Fruit fly (Drosophila melanogaster) whole organism, wandering third instar larva: Measurements from ENCODE around the gene BTBD9.
A peak's percentile ranks its signal among the peaks of the same experiment; 100 is the strongest.

Experiments
- Abd-B ChIP-seq: fragments of >200 bp; optimal IDR thresholded peaks from 2 replicates; lab custom pipeline; 2017; ENCODE audit warnings: missing biosample characterization, missing genetic modification characterization
- CG9705 ChIP-seq: fragments of 200-800 bp; sonication (Bioruptor generic); optimal IDR thresholded peaks from 2 replicates; lab custom pipeline; 2018; ENCODE audit warnings: missing biosample characterization, mild to moderate bottlenecking, missing genetic modification characterization
- CrebA ChIP-seq: fragments of 200-800 bp; sonication (Bioruptor generic); optimal IDR thresholded peaks from 2 replicates; lab custom pipeline; 2016; ENCODE audit warnings: missing biosample characterization, mild to moderate bottlenecking, missing genetic modification characterization, borderline replicate concordance
- Dfd ChIP-seq: fragments of >200 bp; optimal IDR thresholded peaks from 2 replicates; lab custom pipeline; 2017; ENCODE audit warnings: missing biosample characterization, missing genetic modification characterization
- Dif ChIP-seq: fragments of 200-275, 200-300 bp; sonication (Bioruptor generic); optimal IDR thresholded peaks from 2 replicates; lab custom pipeline; 2018; ENCODE audit warnings: missing biosample characterization, missing genetic modification characterization; ENCODE audit not compliant: partially characterized antibody
- GATAd ChIP-seq: sonication (Bioruptor generic); optimal IDR thresholded peaks from 2 replicates; lab custom pipeline; 2016; ENCODE audit warnings: missing biosample characterization, missing genetic modification characterization
- HLH106 ChIP-seq: fragments of 200-800 bp; optimal IDR thresholded peaks from 3 replicates; lab custom pipeline; 2019; ENCODE audit warnings: missing biosample characterization, mild to moderate bottlenecking, missing genetic modification characterization, moderate library complexity
- Hnf4 ChIP-seq: fragments of 200-800 bp; sonication (Bioruptor generic); optimal IDR thresholded peaks from 2 replicates; lab custom pipeline; 2016; ENCODE audit warnings: missing biosample characterization, mild to moderate bottlenecking, missing genetic modification characterization
- Hr83 ChIP-seq: fragments of 200-300 bp; sonication (Bioruptor generic); optimal IDR thresholded peaks from 2 replicates; lab custom pipeline; 2016; ENCODE audit warnings: missing biosample characterization, mild to moderate bottlenecking, missing genetic modification characterization, moderate library complexity; ENCODE audit not compliant: poor library complexity, severe bottlenecking
- Mio ChIP-seq: sonication (Bioruptor generic); optimal IDR thresholded peaks from 2 replicates; lab custom pipeline; 2016; ENCODE audit warnings: missing biosample characterization, missing genetic modification characterization
- N ChIP-seq: fragments of >200 bp; optimal IDR thresholded peaks from 2 replicates; lab custom pipeline; 2018; ENCODE audit warnings: missing biosample characterization, missing external identifiers, missing genetic modification characterization
- OdsH ChIP-seq: fragments of 200-800 bp; sonication (Bioruptor generic); optimal IDR thresholded peaks from 2 replicates; lab custom pipeline; 2016; ENCODE audit warnings: missing biosample characterization, mild to moderate bottlenecking, missing genetic modification characterization
- Rel ChIP-seq, 2 experiments: fragments of 200-800 bp; sonication (Bioruptor generic) in 1 of 2; optimal IDR thresholded peaks; 2 replicates in 1 of 2; 3 replicates in 1 of 2; lab custom pipeline; 2016 to 2019; ENCODE audit warnings: mild to moderate bottlenecking in 2 of 2, missing biosample characterization in 2 of 2, missing genetic modification characterization in 2 of 2, moderate library complexity in 1 of 2
- Sp1 ChIP-seq: fragments of 200-800 bp; sonication (Bioruptor generic); optimal IDR thresholded peaks from 3 replicates; lab custom pipeline; 2019; ENCODE audit warnings: missing biosample characterization, mild to moderate bottlenecking, missing genetic modification characterization, moderate library complexity
- br ChIP-seq: fragments of 200-800 bp; sonication (Bioruptor generic); optimal IDR thresholded peaks from 2 replicates; lab custom pipeline; 2016; ENCODE audit warnings: missing biosample characterization, missing genetic modification characterization
- brk ChIP-seq: fragments of 200-800 bp; sonication (Bioruptor generic); optimal IDR thresholded peaks from 2 replicates; lab custom pipeline; 2016; ENCODE audit warnings: missing biosample characterization, mild to moderate bottlenecking, missing genetic modification characterization
- dl ChIP-seq, 2 experiments: fragments of 175-275, 200-275 bp in 1 of 2; fragments of 200-275 bp in 1 of 2; sonication (Bioruptor generic); optimal IDR thresholded peaks; lab custom pipeline; 2018; ENCODE audit warnings: mild to moderate bottlenecking in 2 of 2, missing biosample characterization in 2 of 2, missing genetic modification characterization in 2 of 2, moderate library complexity in 2 of 2; ENCODE audit not compliant: partially characterized antibody in 2 of 2, insufficient read depth in 1 of 2
- dmrt93B ChIP-seq: fragments of 200-800 bp; sonication (Bioruptor generic); optimal IDR thresholded peaks from 2 replicates; lab custom pipeline; 2018; ENCODE audit warnings: missing biosample characterization, mild to moderate bottlenecking, missing genetic modification characterization
- dsf ChIP-seq: sonication (Bioruptor generic); optimal IDR thresholded peaks from 2 replicates; lab custom pipeline; 2016; ENCODE audit warnings: missing biosample characterization, missing genetic modification characterization, borderline replicate concordance
- ey ChIP-seq: fragments of 200-800 bp; sonication (Bioruptor generic); optimal IDR thresholded peaks from 2 replicates; lab custom pipeline; 2016; ENCODE audit warnings: missing biosample characterization, missing genetic modification characterization
- foxo ChIP-seq, 2 experiments: fragments of 200-800 bp; sonication (Bioruptor generic); optimal IDR thresholded peaks; 2 replicates in 1 of 2; 3 replicates in 1 of 2; lab custom pipeline; 2016 to 2017; ENCODE audit warnings: missing biosample characterization in 2 of 2, missing genetic modification characterization in 2 of 2
- fru ChIP-seq: fragments of 200-800 bp; sonication (Bioruptor generic); optimal IDR thresholded peaks from 3 replicates; lab custom pipeline; 2016; ENCODE audit warnings: missing biosample characterization, mild to moderate bottlenecking, missing genetic modification characterization
- h ChIP-seq: fragments of 200-800 bp; sonication (Bioruptor generic); optimal IDR thresholded peaks from 3 replicates; lab custom pipeline; 2016; ENCODE audit warnings: missing biosample characterization, mild to moderate bottlenecking, missing genetic modification characterization
- jim ChIP-seq: fragments of 175-275, 200-325 bp; sonication (Bioruptor generic); optimal IDR thresholded peaks from 2 replicates; lab custom pipeline; 2016; ENCODE audit warnings: missing biosample characterization, mild to moderate bottlenecking, missing genetic modification characterization
- lola ChIP-seq: fragments of >200 bp; optimal IDR thresholded peaks from 2 replicates; lab custom pipeline; 2017; ENCODE audit warnings: missing biosample characterization, missing genetic modification characterization
- pan ChIP-seq: fragments of >200 bp; optimal IDR thresholded peaks from 2 replicates; lab custom pipeline; 2017
- psq ChIP-seq: fragments of 200-800 bp; sonication (Bioruptor generic); optimal IDR thresholded peaks from 3 replicates; lab custom pipeline; 2017; ENCODE audit warnings: missing biosample characterization, mild to moderate bottlenecking, missing genetic modification characterization, moderate library complexity
- rgr ChIP-seq: fragments of 200-800 bp; sonication (Bioruptor generic); optimal IDR thresholded peaks from 3 replicates; lab custom pipeline; 2016; ENCODE audit warnings: missing biosample characterization, mild to moderate bottlenecking, missing genetic modification characterization
- sage ChIP-seq: fragments of 200-800 bp; sonication (Bioruptor generic); optimal IDR thresholded peaks from 2 replicates; lab custom pipeline; 2016; ENCODE audit warnings: missing biosample characterization, mild to moderate bottlenecking, missing genetic modification characterization
- sv ChIP-seq: fragments of 200-800 bp; sonication (Bioruptor generic); optimal IDR thresholded peaks from 3 replicates; lab custom pipeline; 2016; ENCODE audit warnings: missing biosample characterization, missing genetic modification characterization
- tai ChIP-seq: sonication (Bioruptor generic); optimal IDR thresholded peaks from 2 replicates; lab custom pipeline; 2016; ENCODE audit warnings: missing biosample characterization, missing genetic modification characterization
- usp ChIP-seq: fragments of >200 bp; optimal IDR thresholded peaks from 2 replicates; lab custom pipeline; 2017; ENCODE audit warnings: missing biosample characterization, missing genetic modification characterization
- woc ChIP-seq: sonication (Bioruptor generic); optimal IDR thresholded peaks from 2 replicates; lab custom pipeline; 2016; ENCODE audit warnings: missing biosample characterization, mild to moderate bottlenecking, missing genetic modification characterization

Gene BTBD9

dm6 chrX:10735682-10736353 is 32.5 kb upstream of the BTBD9 start:
- TF ChIP-seq lola (GFP tag; lab: Kevin White, UChicago) (no peak), brk (GFP tag; lab: Kevin White, UChicago) (no peak), psq (GFP tag; lab: Kevin White, UChicago) (peak; percentile 23), Hnf4 (GFP tag; lab: Kevin White, UChicago) (no peak), foxo (GFP tag; optimal IDR thresholded peaks at IDR 0.05; lab: Kevin White, UChicago) (peak in 1 of 2 experiments; percentile 26), Hr83 (GFP tag; lab: Kevin White, UChicago) (no peak), Rel (GFP tag; optimal IDR thresholded peaks at IDR 0.05; lab: Kevin White, UChicago) (no peak), Rel (tag; optimal IDR thresholded peaks at IDR 0.05; lab: Kevin White, UChicago) (peak; percentile 5), dsf (no peak), woc (GFP tag; lab: Kevin White, UChicago) (no peak), br (GFP tag; lab: Kevin White, UChicago) (no peak), fru (peak; percentile 19), pan (lab: Kevin White, UChicago) (no peak)
- TF ChIP-seq, all 38 proteins: peak for 4

DNA sequence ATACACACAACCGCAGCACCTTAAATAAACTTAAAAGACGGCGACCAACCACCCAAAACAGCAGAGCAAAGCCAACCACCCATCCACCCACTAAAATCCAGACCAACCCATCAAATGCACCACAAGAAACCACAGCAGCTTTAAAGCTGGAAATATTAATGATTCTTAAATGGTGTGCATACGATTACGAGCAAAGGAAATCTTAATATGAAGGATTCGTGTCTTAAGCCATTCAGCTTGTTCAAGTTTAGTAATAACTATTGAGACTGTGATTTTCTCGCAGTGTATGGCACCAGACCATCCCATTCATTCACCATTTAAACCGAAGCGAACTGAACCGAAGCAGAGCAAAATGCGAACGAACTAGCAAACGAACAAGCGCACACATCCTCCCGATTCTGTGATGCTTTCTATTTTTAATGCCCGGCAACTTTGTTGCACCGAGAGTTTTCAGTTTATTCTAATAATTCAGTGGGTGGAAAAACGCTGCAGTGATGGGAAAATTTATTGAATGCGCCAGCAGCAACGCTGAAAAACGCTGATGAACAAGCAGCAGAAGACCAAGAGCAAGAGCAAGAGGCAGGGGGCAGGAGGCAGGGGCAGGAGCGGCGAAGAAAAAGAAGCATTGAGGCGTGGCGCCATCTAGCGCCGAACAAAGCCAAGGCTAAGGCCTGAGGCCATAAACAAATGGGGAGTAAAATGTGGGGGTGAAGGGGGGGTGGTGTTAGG is 30.8 kb upstream of the BTBD9 start:
- TF ChIP-seq fru (peak; percentile 68), Sp1 (GFP tag; lab: Kevin White, UChicago) (peak; percentile 65), N (GFP tag; lab: Kevin White, UChicago) (no peak), dl (GFP tag; optimal IDR thresholded peaks at IDR 0.05; lab: Kevin White, UChicago; ENCODE audit: insufficient read depth in 1 of 2, partially characterized antibody in 2 of 2) (no peak), woc (GFP tag; lab: Kevin White, UChicago) (peak; percentile 25), Mio (no peak), HLH106 (tag; lab: Kevin White, UChicago) (peak; percentile 62), Hnf4 (GFP tag; lab: Kevin White, UChicago) (no peak), tai (GFP tag; lab: Kevin White, UChicago) (no peak), CrebA (no peak), usp (GFP tag; lab: Kevin White, UChicago) (no peak), sage (GFP tag; lab: Kevin White, UChicago) (no peak), psq (GFP tag; lab: Kevin White, UChicago) (peak; percentile 30), rgr (GFP tag; lab: Kevin White, UChicago) (peak; percentile 51), Abd-B (no peak), h (GFP tag; lab: Kevin White, UChicago) (peak; percentile 53), br (GFP tag; lab: Kevin White, UChicago) (peak; percentile 58), foxo (GFP tag; optimal IDR thresholded peaks at IDR 0.05; lab: Kevin White, UChicago) (peak in 1 of 2 experiments; percentile 58), Dfd (GFP tag; lab: Kevin White, UChicago) (no peak), dmrt93B (peak; percentile 28), sv (GFP tag; lab: Kevin White, UChicago) (peak; percentile 73), OdsH (GFP tag; lab: Kevin White, UChicago) (peak; percentile 8), jim (no peak), ey (GFP tag; lab: Kevin White, UChicago) (peak; percentile 56), pan (lab: Kevin White, UChicago) (no peak)

DNA sequence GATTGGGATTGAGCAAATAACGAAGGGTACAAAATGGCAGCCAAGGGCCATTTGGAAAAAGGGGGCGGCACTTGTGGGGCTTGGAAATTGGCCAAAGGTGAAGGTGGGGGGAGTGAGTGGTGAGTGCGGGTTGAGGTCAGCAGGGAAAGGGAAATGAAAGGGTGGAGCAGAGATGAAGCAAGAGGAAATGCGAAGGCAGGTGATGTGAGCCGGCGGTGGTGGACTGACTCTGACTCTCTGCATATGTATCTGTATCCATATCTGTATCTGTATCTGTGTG is 30.2 kb upstream of the BTBD9 start:
- TF ChIP-seq dl (GFP tag; optimal IDR thresholded peaks at IDR 0.05; lab: Kevin White, UChicago; ENCODE audit: insufficient read depth in 1 of 2, partially characterized antibody in 2 of 2) = no peak
- TF ChIP-seq CG9705 (GFP tag; lab: Kevin White, UChicago) = no peak
- no peak for TF ChIP-seq sage (GFP tag; lab: Kevin White, UChicago)
- no peak for TF ChIP-seq Sp1 (GFP tag; lab: Kevin White, UChicago)
- TF ChIP-seq Hnf4 (GFP tag; lab: Kevin White, UChicago) = no peak
- TF ChIP-seq Dif = no peak
- no peak for TF ChIP-seq foxo (GFP tag; optimal IDR thresholded peaks at IDR 0.05; lab: Kevin White, UChicago)
- no peak for TF ChIP-seq ey (GFP tag; lab: Kevin White, UChicago)
- no peak for TF ChIP-seq lola (GFP tag; lab: Kevin White, UChicago)
- no peak for TF ChIP-seq tai (GFP tag; lab: Kevin White, UChicago)
- TF ChIP-seq dmrt93B = no peak
- no peak for TF ChIP-seq Dfd (GFP tag; lab: Kevin White, UChicago)
- no peak for TF ChIP-seq Hr83 (GFP tag; lab: Kevin White, UChicago)
- no peak for TF ChIP-seq jim
- TF ChIP-seq woc (GFP tag; lab: Kevin White, UChicago) = no peak
- TF ChIP-seq GATAd (GFP tag; lab: Kevin White, UChicago) = no peak
- TF ChIP-seq Mio = no peak
